Worm (Caenorhabditis elegans) whole organism, L2 larva: ENCODE measurements around the gene clec-265.

Experiments used
- ama-1 ChIP-seq: fragments of 150-350 bp; optimal IDR thresholded peaks from 2 replicates; lab custom pipeline; 2018; ENCODE audit warnings: inconsistent platforms
- fos-1 ChIP-seq: fragments of 150-350 bp; optimal IDR thresholded peaks from 2 replicates; lab custom pipeline; 2014; ENCODE audit warnings: missing biosample characterization, missing genetic modification characterization
- lin-39 ChIP-seq: fragments of 150-350 bp; optimal IDR thresholded peaks from 2 replicates; lab custom pipeline; 2014; ENCODE audit warnings: missing biosample characterization, missing genetic modification reagents, missing genetic modification characterization
- nhr-129 ChIP-seq: fragments of 150-350 bp; optimal IDR thresholded peaks from 2 replicates; lab custom pipeline; 2014; ENCODE audit warnings: missing biosample characterization, missing genetic modification characterization
- nhr-237 ChIP-seq: fragments of 150-350 bp; optimal IDR thresholded peaks from 2 replicates; lab custom pipeline; 2014; ENCODE audit warnings: missing biosample characterization, missing genetic modification characterization
- nhr-25 ChIP-seq: fragments of 150-350 bp; sonication (generic microtip); optimal IDR thresholded peaks from 3 replicates; lab custom pipeline; 2014; ENCODE audit warnings: missing biosample characterization, missing genetic modification characterization
- nhr-6 ChIP-seq: fragments of 150-350 bp; optimal IDR thresholded peaks from 2 replicates; lab custom pipeline; 2014; ENCODE audit warnings: missing biosample characterization, missing genetic modification characterization
- nhr-77 ChIP-seq: fragments of 150-350 bp; optimal IDR thresholded peaks from 2 replicates; lab custom pipeline; 2014; ENCODE audit warnings: missing biosample characterization, missing genetic modification characterization
- snpc-4 ChIP-seq: fragments of 150-350 bp; optimal IDR thresholded peaks from 2 replicates; lab custom pipeline; 2014; ENCODE audit warnings: missing biosample characterization, missing genetic modification characterization
- unc-62 ChIP-seq: fragments of 150-350 bp; optimal IDR thresholded peaks from 2 replicates; lab custom pipeline; 2014; ENCODE audit warnings: missing biosample characterization, missing genetic modification reagents, missing genetic modification characterization
- ztf-1 ChIP-seq: fragments of 200-800 bp; sonication (Bioruptor generic); conservative IDR thresholded peaks from 2 replicates; pipeline ENCODE4 v1.3.6; 2022; ENCODE audit warnings: missing genetic modification characterization, missing compliant biosample characterization
- ztf-11 ChIP-seq: sonication (generic microtip); optimal IDR thresholded peaks from 2 replicates; lab custom pipeline; 2017; ENCODE audit warnings: missing biosample characterization, missing genetic modification characterization
- ztf-4 ChIP-seq: fragments of 150-350 bp; optimal IDR thresholded peaks from 2 replicates; lab custom pipeline; 2014; ENCODE audit warnings: missing biosample characterization, missing genetic modification characterization

- TF ChIP-seq nhr-77 (no peak), ztf-11 (tag; lab: Kevin White, UChicago) (no peak), nhr-6 (tag; lab: Kevin White, UChicago) (no peak), lin-39 (tag; lab: Kevin White, UChicago) (no peak), unc-62 (no peak), nhr-237 (tag; lab: Kevin White, UChicago) (no peak), nhr-129 (tag; lab: Kevin White, UChicago) (peak; percentile 93), fos-1 (tag; lab: Kevin White, UChicago) (no peak), snpc-4 (tag; lab: Kevin White, UChicago) (no peak), ztf-1 (GFP tag; lab: Robert Waterston, UW) (no peak), ama-1 (lab: Kevin White, UChicago) (no peak), nhr-25 (tag; lab: Kevin White, UChicago) (no peak), ztf-4 (tag; lab: Kevin White, UChicago) (no peak)
Observed at ce11 chrX:3022330-3023088, 9.1 kb upstream of the clec-265 start.
